Worm (Caenorhabditis elegans) whole organism, young adult: ENCODE data around the gene sri-28.

Experiments used
- B0019.2 ChIP-seq: fragments of 200-800 bp; sonication (Bioruptor generic); conservative IDR thresholded peaks from 2 replicates; pipeline ENCODE4 v1.3.6; 2022; ENCODE audit warnings: missing genetic modification reagents, missing genetic modification characterization, missing compliant biosample characterization
- B0261.1 ChIP-seq: sonication (generic microtip); optimal IDR thresholded peaks from 2 replicates; lab custom pipeline; 2016; ENCODE audit warnings: mild to moderate bottlenecking, missing genetic modification characterization, moderate library complexity, missing compliant biosample characterization
- F10E7.11 ChIP-seq: sonication (generic microtip); optimal IDR thresholded peaks from 2 replicates; lab custom pipeline; 2017; ENCODE audit warnings: mild to moderate bottlenecking, missing genetic modification characterization, moderate library complexity, missing compliant biosample characterization
- F23B12.7 ChIP-seq: sonication (generic microtip); optimal IDR thresholded peaks from 2 replicates; lab custom pipeline; 2017; ENCODE audit warnings: missing genetic modification characterization, mild to moderate bottlenecking, missing compliant biosample characterization, antibody characterized with exemption, moderate library complexity; ENCODE audit not compliant: insufficient read depth
- F33H1.4 ChIP-seq: fragments of 200-800 bp; sonication (Bioruptor generic); IDR thresholded peaks from 2 replicates; pipeline ENCODE4 v1.3.6; 2022; ENCODE audit warnings: missing genetic modification reagents, missing genetic modification characterization, missing compliant biosample characterization
- F37B4.10 ChIP-seq: fragments of 200-800 bp; sonication (Bioruptor generic); IDR thresholded peaks from 2 replicates; pipeline ENCODE4 v1.3.6; 2022; ENCODE audit warnings: missing genetic modification characterization, missing compliant biosample characterization
- F52B5.7 ChIP-seq: sonication (generic microtip); optimal IDR thresholded peaks from 2 replicates; lab custom pipeline; 2016; ENCODE audit warnings: mild to moderate bottlenecking, missing genetic modification characterization, missing compliant biosample characterization
- F57C9.4 ChIP-seq: sonication (generic microtip); optimal IDR thresholded peaks from 2 replicates; lab custom pipeline; 2017; ENCODE audit warnings: mild to moderate bottlenecking, missing genetic modification characterization, missing compliant biosample characterization
- T07F8.4 ChIP-seq: sonication (generic microtip); optimal IDR thresholded peaks from 2 replicates; lab custom pipeline; 2016; ENCODE audit warnings: mild to moderate bottlenecking, missing genetic modification characterization, moderate library complexity, missing compliant biosample characterization
- Y56A3A.18 ChIP-seq: fragments of 200-800 bp; sonication (Bioruptor generic); IDR thresholded peaks from 2 replicates; pipeline ENCODE4 v1.3.6; 2022; ENCODE audit warnings: missing genetic modification reagents, missing genetic modification characterization, missing compliant biosample characterization
- Y79H2A.3 ChIP-seq: fragments of 200-800 bp; sonication (Bioruptor generic); conservative IDR thresholded peaks from 2 replicates; pipeline ENCODE4 v1.3.6; 2022; ENCODE audit warnings: missing genetic modification reagents, missing genetic modification characterization, missing compliant biosample characterization
- Y95B8A.8 ChIP-seq: fragments of 200-800 bp; sonication (Bioruptor generic); IDR thresholded peaks from 2 replicates; pipeline ENCODE4 v1.3.6; 2022; ENCODE audit warnings: missing genetic modification reagents, missing genetic modification characterization, missing compliant biosample characterization
- ZK185.1 ChIP-seq: sonication (generic microtip); optimal IDR thresholded peaks from 2 replicates; lab custom pipeline; 2016; ENCODE audit warnings: mild to moderate bottlenecking, missing genetic modification characterization, missing compliant biosample characterization; ENCODE audit not compliant: poor library complexity, severe bottlenecking
- akir-1 ChIP-seq: fragments of 200-800 bp; sonication (Bioruptor generic); optimal IDR thresholded peaks from 2 replicates; lab custom pipeline; 2018; ENCODE audit warnings: mild to moderate bottlenecking, missing genetic modification characterization, moderate library complexity, missing compliant biosample characterization
- aptf-3 ChIP-seq: fragments of 200-800 bp; sonication (Bioruptor generic); IDR thresholded peaks from 2 replicates; pipeline ENCODE4 v1.3.6; 2022; ENCODE audit warnings: missing genetic modification characterization, missing compliant biosample characterization
- athp-1 ChIP-seq: sonication (generic microtip); optimal IDR thresholded peaks from 2 replicates; lab custom pipeline; 2017; ENCODE audit warnings: mild to moderate bottlenecking, missing genetic modification characterization, missing compliant biosample characterization
- attf-3 ChIP-seq: fragments of 200-800 bp; sonication (Bioruptor generic); conservative IDR thresholded peaks from 2 replicates; pipeline ENCODE4 v1.3.6; 2022; ENCODE audit warnings: missing genetic modification reagents, missing genetic modification characterization, missing compliant biosample characterization
- bed-1 ChIP-seq: fragments of 200-800 bp; sonication (Bioruptor generic); IDR thresholded peaks from 2 replicates; pipeline ENCODE4 v1.3.6; 2022; ENCODE audit warnings: missing genetic modification reagents, missing genetic modification characterization, missing compliant biosample characterization
- ceh-40 ChIP-seq: fragments of 200-800 bp; sonication (Bioruptor generic); IDR thresholded peaks from 2 replicates; pipeline ENCODE4 v1.3.6; 2022; ENCODE audit warnings: missing genetic modification characterization, missing compliant biosample characterization
- chd-7 ChIP-seq: sonication (generic microtip); optimal IDR thresholded peaks from 2 replicates; lab custom pipeline; 2016; ENCODE audit warnings: mild to moderate bottlenecking, missing genetic modification characterization, moderate library complexity, missing compliant biosample characterization
- efl-1 ChIP-seq: fragments of 150-350 bp; optimal IDR thresholded peaks from 2 replicates; lab custom pipeline; 2014; ENCODE audit warnings: missing biosample characterization, missing genetic modification reagents, missing genetic modification characterization
- egrh-3 ChIP-seq: fragments of 200-800 bp; sonication (Bioruptor generic); IDR thresholded peaks from 2 replicates; pipeline ENCODE4 v1.3.6; 2022; ENCODE audit warnings: missing genetic modification reagents, missing genetic modification characterization, missing compliant biosample characterization
- ets-4 ChIP-seq: fragments of 200-800 bp; sonication (Bioruptor generic); optimal IDR thresholded peaks from 2 replicates; lab custom pipeline; 2018; ENCODE audit warnings: mild to moderate bottlenecking, missing genetic modification characterization, missing compliant biosample characterization
- fkh-3 ChIP-seq: sonication (generic microtip); optimal IDR thresholded peaks from 2 replicates; lab custom pipeline; 2016; ENCODE audit warnings: mild to moderate bottlenecking, missing genetic modification characterization, missing compliant biosample characterization
- hmg-20 ChIP-seq: fragments of 200-800 bp; sonication (Bioruptor generic); IDR thresholded peaks from 2 replicates; pipeline ENCODE4 v1.3.6; 2022; ENCODE audit warnings: missing genetic modification reagents, missing genetic modification characterization, missing compliant biosample characterization
- let-526 ChIP-seq: fragments of 200-800 bp; sonication (Bioruptor generic); IDR thresholded peaks from 2 replicates; pipeline ENCODE4 v1.3.6; 2022; ENCODE audit warnings: missing genetic modification reagents, missing genetic modification characterization, missing compliant biosample characterization
- lin-40 ChIP-seq: sonication (generic microtip); optimal IDR thresholded peaks from 2 replicates; lab custom pipeline; 2016; ENCODE audit warnings: missing genetic modification characterization, mild to moderate bottlenecking, missing compliant biosample characterization, missing genotype, missing genetic modification reagents
- lir-1 ChIP-seq: fragments of 200-800 bp; sonication (Bioruptor generic); conservative IDR thresholded peaks from 2 replicates; pipeline ENCODE4 v1.3.6; 2022; ENCODE audit warnings: missing genetic modification reagents, missing genetic modification characterization, missing compliant biosample characterization
- nhr-179 ChIP-seq: sonication (generic microtip); optimal IDR thresholded peaks from 2 replicates; lab custom pipeline; 2016; ENCODE audit warnings: mild to moderate bottlenecking, missing genetic modification characterization, missing compliant biosample characterization
- sea-2 ChIP-seq: fragments of 200-800 bp; sonication (Bioruptor generic); IDR thresholded peaks from 2 replicates; pipeline ENCODE4 v1.3.6; 2022; ENCODE audit warnings: missing genetic modification characterization, missing compliant biosample characterization
- snpc-1.3 ChIP-seq: sonication (generic microtip); optimal IDR thresholded peaks from 2 replicates; lab custom pipeline; 2017; ENCODE audit warnings: missing genetic modification characterization, mild to moderate bottlenecking, missing compliant biosample characterization, antibody characterized with exemption, moderate library complexity, missing genotype, missing genetic modification reagents; ENCODE audit not compliant: insufficient read depth
- tbp1 ChIP-seq: fragments of 200-800 bp; sonication (Bioruptor generic); optimal IDR thresholded peaks from 2 replicates; lab custom pipeline; 2018; ENCODE audit warnings: mild to moderate bottlenecking, missing genetic modification characterization, missing compliant biosample characterization
- tlf-1 ChIP-seq: fragments of 200-800 bp; sonication (Bioruptor generic); optimal IDR thresholded peaks from 2 replicates; lab custom pipeline; 2018; ENCODE audit warnings: mild to moderate bottlenecking, missing genetic modification characterization, missing compliant biosample characterization
- unc-130 ChIP-seq: sonication (generic microtip); optimal IDR thresholded peaks from 2 replicates; lab custom pipeline; 2016; ENCODE audit warnings: missing genetic modification reagents, missing genetic modification characterization, missing compliant biosample characterization
- zfh-2 ChIP-seq: fragments of 200-800 bp; sonication (Bioruptor generic); conservative IDR thresholded peaks from 2 replicates; pipeline ENCODE4 v1.3.6; 2022; ENCODE audit warnings: missing genetic modification reagents, missing genetic modification characterization, missing compliant biosample characterization
- ztf-28 ChIP-seq: fragments of 200-800 bp; sonication (Bioruptor generic); IDR thresholded peaks from 2 replicates; pipeline ENCODE4 v1.3.6; 2022; ENCODE audit warnings: missing genetic modification reagents, missing genetic modification characterization, missing compliant biosample characterization

Gene sri-28

DNA sequence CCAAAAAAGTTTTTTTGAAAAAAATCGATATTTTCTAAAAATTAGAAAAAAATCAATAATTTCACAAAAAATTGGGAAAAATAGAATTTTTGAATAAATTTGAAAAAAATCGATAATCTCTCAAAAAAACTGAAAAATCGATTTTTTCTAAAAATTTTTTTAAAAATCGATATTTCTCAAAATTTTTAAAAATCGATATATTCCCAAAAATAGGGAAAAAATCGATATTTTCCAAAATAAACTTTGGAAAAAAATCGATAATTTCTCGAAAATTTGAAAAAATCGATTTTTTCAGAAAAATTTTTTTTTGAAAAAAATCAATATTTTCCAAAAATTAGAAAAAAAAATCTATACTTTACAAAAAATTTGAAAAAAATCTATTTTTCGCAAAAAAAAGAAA, 16.2 kb downstream of the sri-28 start:
- TF ChIP-seq F52B5.7 (tag; lab: Kevin White, UChicago) (no peak), fkh-3 (tag; lab: Kevin White, UChicago) (no peak), ztf-28 (GFP tag; lab: Robert Waterston, UW) (no peak), zfh-2 (no peak), lir-1 (GFP tag; lab: Robert Waterston, UW) (no peak), ZK185.1 (tag; lab: Kevin White, UChicago) (no peak), lin-40 (tag; lab: Kevin White, UChicago) (no peak), F23B12.7 (tag; lab: Kevin White, UChicago) (no peak), F33H1.4 (GFP tag; lab: Robert Waterston, UW) (no peak), B0019.2 (GFP tag; lab: Robert Waterston, UW) (no peak), bed-1 (GFP tag; lab: Robert Waterston, UW) (no peak), attf-3 (GFP tag; lab: Robert Waterston, UW) (no peak), aptf-3 (GFP tag; lab: Robert Waterston, UW) (no peak), akir-1 (GFP tag; lab: Kevin White, UChicago) (no peak)

DNA sequence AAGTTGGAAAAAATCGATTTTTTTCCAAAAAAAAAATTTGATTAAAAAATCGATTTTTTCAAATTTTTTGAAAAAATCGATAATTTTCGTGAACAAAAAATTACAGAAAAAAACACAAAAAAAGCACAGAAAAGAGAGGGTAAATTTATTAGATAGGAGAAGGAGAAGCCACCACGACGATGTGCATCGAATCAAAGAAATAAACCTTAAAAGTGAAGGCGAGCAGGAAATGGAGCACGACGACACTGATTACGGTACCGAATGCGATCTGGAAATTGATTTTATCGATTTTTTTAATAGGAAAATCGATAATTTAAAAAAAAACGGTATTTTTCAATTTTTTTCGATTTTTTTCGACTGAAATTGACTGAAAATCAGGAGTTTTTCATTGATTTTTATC, 16.6 kb downstream of the sri-28 start:
- TF ChIP-seq sea-2 (no peak), Y56A3A.18 (GFP tag; lab: Robert Waterston, UW) (no peak), nhr-179 (tag; lab: Kevin White, UChicago) (no peak), B0261.1 (tag; lab: Kevin White, UChicago) (no peak), egrh-3 (GFP tag; lab: Robert Waterston, UW) (no peak), ets-4 (no peak), efl-1 (GFP tag; lab: Kevin White, UChicago) (no peak), T07F8.4 (tag; lab: Kevin White, UChicago) (no peak), Y95B8A.8 (GFP tag; lab: Robert Waterston, UW) (no peak)

DNA sequence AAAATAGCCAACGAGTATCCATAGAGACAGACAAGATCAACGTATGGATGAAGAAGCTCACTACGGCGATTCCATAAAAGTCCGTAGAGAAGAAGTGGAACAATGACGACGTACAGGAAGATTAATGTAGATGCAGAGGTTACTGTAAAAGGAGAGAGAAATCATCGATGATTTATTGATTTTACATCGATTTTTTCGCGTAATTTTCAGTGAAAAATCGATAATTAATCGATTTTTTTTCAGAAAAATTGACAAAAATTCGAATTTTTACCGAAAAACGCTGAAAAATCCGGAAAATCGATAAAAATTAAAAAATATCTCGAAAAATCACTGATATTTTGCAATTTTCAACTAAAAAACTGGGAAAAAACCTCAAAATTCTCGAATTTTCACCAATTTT, 17.9 kb downstream of the sri-28 start:
- no peak for TF ChIP-seq zfh-2
- TF ChIP-seq athp-1 (tag; lab: Kevin White, UChicago) = no peak
- no peak for TF ChIP-seq chd-7 (tag; lab: Kevin White, UChicago)
- TF ChIP-seq tbp1 = no peak
- no peak for TF ChIP-seq F23B12.7 (tag; lab: Kevin White, UChicago)
- no peak for TF ChIP-seq F10E7.11 (tag; lab: Kevin White, UChicago)
- no peak for TF ChIP-seq F57C9.4
- no peak for TF ChIP-seq lir-1 (GFP tag; lab: Robert Waterston, UW)
- TF ChIP-seq unc-130 (GFP tag; lab: Kevin White, UChicago) = no peak
- no peak for TF ChIP-seq snpc-1.3
- TF ChIP-seq Y79H2A.3 (GFP tag; lab: Robert Waterston, UW) = no peak
- TF ChIP-seq F37B4.10 (GFP tag; lab: Robert Waterston, UW) = no peak
- no peak for TF ChIP-seq let-526 (GFP tag; lab: Robert Waterston, UW)
- TF ChIP-seq ceh-40 (GFP tag; lab: Robert Waterston, UW) = no peak
- TF ChIP-seq tlf-1 (GFP tag; lab: Kevin White, UChicago) = no peak
- no peak for TF ChIP-seq B0261.1 (tag; lab: Kevin White, UChicago)
- no peak for TF ChIP-seq hmg-20 (GFP tag; lab: Robert Waterston, UW)
